Worm (Caenorhabditis elegans) whole organism, late embryonic: ENCODE data around the gene htrl-1.

Source experiments
- C38D4.7 ChIP-seq: fragments of 200-800 bp; sonication (Bioruptor generic); optimal IDR thresholded peaks from 2 replicates; lab custom pipeline; 2018; ENCODE audit warnings: mild to moderate bottlenecking, missing genetic modification characterization, moderate library complexity, missing compliant biosample characterization
- K02D7.2 ChIP-seq: sonication (generic microtip); optimal IDR thresholded peaks from 2 replicates; lab custom pipeline; 2017; ENCODE audit warnings: mild to moderate bottlenecking, missing genetic modification characterization, missing compliant biosample characterization
- K09A11.1 ChIP-seq: sonication (generic microtip); optimal IDR thresholded peaks from 2 replicates; lab custom pipeline; 2017; ENCODE audit warnings: antibody characterized with exemption, mild to moderate bottlenecking, missing genetic modification characterization, missing compliant biosample characterization; ENCODE audit not compliant: insufficient read depth
- T23F11.4 ChIP-seq: fragments of 200-800 bp; sonication (Bioruptor generic); optimal IDR thresholded peaks from 2 replicates; lab custom pipeline; 2018; ENCODE audit warnings: mild to moderate bottlenecking, missing genetic modification characterization, missing compliant biosample characterization
- ama-1 ChIP-seq: fragments of 150-350 bp; optimal IDR thresholded peaks from 2 replicates; lab custom pipeline; 2014
- ceh-18 ChIP-seq: sonication (generic microtip); optimal IDR thresholded peaks from 2 replicates; lab custom pipeline; 2016; ENCODE audit warnings: missing genetic modification characterization, missing compliant biosample characterization
- ceh-22 ChIP-seq: sonication (generic microtip); optimal IDR thresholded peaks from 2 replicates; lab custom pipeline; 2017; ENCODE audit warnings: missing biosample characterization, missing genetic modification characterization
- ceh-31 ChIP-seq: sonication (generic microtip); optimal IDR thresholded peaks from 2 replicates; lab custom pipeline; 2016; ENCODE audit warnings: missing genetic modification characterization, missing compliant biosample characterization
- ceh-34 ChIP-seq: sonication (generic microtip); optimal IDR thresholded peaks from 2 replicates; lab custom pipeline; 2016; ENCODE audit warnings: mild to moderate bottlenecking, missing genetic modification characterization, missing compliant biosample characterization
- ceh-48 ChIP-seq: sonication (generic microtip); optimal IDR thresholded peaks from 2 replicates; lab custom pipeline; 2016; ENCODE audit warnings: missing genetic modification characterization, inconsistent platforms, missing compliant biosample characterization
- ceh-9 ChIP-seq: sonication (generic microtip); optimal IDR thresholded peaks from 2 replicates; lab custom pipeline; 2016; ENCODE audit warnings: mild to moderate bottlenecking, missing genetic modification characterization, inconsistent platforms, missing compliant biosample characterization
- che-1 ChIP-seq: sonication (generic microtip); optimal IDR thresholded peaks from 2 replicates; lab custom pipeline; 2016; ENCODE audit warnings: mild to moderate bottlenecking, missing genetic modification characterization, missing compliant biosample characterization
- dmd-4 ChIP-seq: sonication (generic microtip); optimal IDR thresholded peaks from 2 replicates; lab custom pipeline; 2016; ENCODE audit warnings: borderline replicate concordance, missing genetic modification characterization, missing compliant biosample characterization
- dve-1 ChIP-seq: sonication (generic microtip); optimal IDR thresholded peaks from 2 replicates; lab custom pipeline; 2017; ENCODE audit warnings: antibody characterized with exemption, mild to moderate bottlenecking, missing genetic modification characterization, missing compliant biosample characterization
- elt-2 ChIP-seq: sonication (generic microtip); optimal IDR thresholded peaks from 2 replicates; lab custom pipeline; 2016; ENCODE audit warnings: missing genetic modification reagents, missing genetic modification characterization, missing compliant biosample characterization
- elt-4 ChIP-seq: sonication (generic microtip); optimal IDR thresholded peaks from 2 replicates; lab custom pipeline; 2016; ENCODE audit warnings: missing genetic modification characterization, missing compliant biosample characterization
- ets-4 ChIP-seq: sonication (generic microtip); optimal IDR thresholded peaks from 2 replicates; lab custom pipeline; 2016; ENCODE audit warnings: missing genetic modification characterization, missing compliant biosample characterization
- eyg-1 ChIP-seq: sonication (generic microtip); optimal IDR thresholded peaks from 2 replicates; lab custom pipeline; 2016; ENCODE audit warnings: missing genotype, missing genetic modification characterization, missing compliant biosample characterization
- gmeb-2 ChIP-seq: sonication (generic microtip); optimal IDR thresholded peaks from 2 replicates; lab custom pipeline; 2016; ENCODE audit warnings: missing genetic modification characterization, inconsistent platforms, missing compliant biosample characterization
- hlh-13 ChIP-seq: fragments of 200-800 bp; sonication (Bioruptor generic); optimal IDR thresholded peaks from 2 replicates; lab custom pipeline; 2018; ENCODE audit warnings: mild to moderate bottlenecking, missing genetic modification characterization, missing compliant biosample characterization
- hlh-6 ChIP-seq: sonication (generic microtip); optimal IDR thresholded peaks from 2 replicates; lab custom pipeline; 2016; ENCODE audit warnings: missing genotype, missing genetic modification characterization, missing compliant biosample characterization
- hlh-8 ChIP-seq: sonication (generic microtip); optimal IDR thresholded peaks from 2 replicates; lab custom pipeline; 2016; ENCODE audit warnings: missing genotype, missing genetic modification characterization, missing compliant biosample characterization
- lim-6 ChIP-seq: sonication (generic microtip); optimal IDR thresholded peaks from 2 replicates; lab custom pipeline; 2016; ENCODE audit warnings: missing genetic modification characterization, missing compliant biosample characterization
- lin-11 ChIP-seq: fragments of 200-800 bp; sonication (Bioruptor generic); optimal IDR thresholded peaks from 2 replicates; lab custom pipeline; 2018; ENCODE audit warnings: mild to moderate bottlenecking, missing genetic modification characterization, missing compliant biosample characterization
- madf-2 ChIP-seq: sonication (generic microtip); optimal IDR thresholded peaks from 2 replicates; lab custom pipeline; 2017; ENCODE audit warnings: missing genetic modification characterization, missing compliant biosample characterization
- mec-3 ChIP-seq: sonication (generic microtip); optimal IDR thresholded peaks from 2 replicates; lab custom pipeline; 2016; ENCODE audit warnings: borderline replicate concordance, missing genetic modification characterization, missing compliant biosample characterization
- nfya-1 ChIP-seq: sonication (generic microtip); optimal IDR thresholded peaks from 2 replicates; lab custom pipeline; 2017; ENCODE audit warnings: missing genetic modification characterization, mild to moderate bottlenecking, missing compliant biosample characterization, antibody characterized with exemption, moderate library complexity
- nhr-11 ChIP-seq: fragments of 150-350 bp; optimal IDR thresholded peaks from 2 replicates; lab custom pipeline; 2014; ENCODE audit warnings: missing biosample characterization, missing genetic modification characterization
- npax-4 ChIP-seq: sonication (generic microtip); optimal IDR thresholded peaks from 2 replicates; lab custom pipeline; 2016; ENCODE audit warnings: missing genetic modification characterization, missing compliant biosample characterization
- odd-2 ChIP-seq: sonication (generic microtip); optimal IDR thresholded peaks from 2 replicates; lab custom pipeline; 2017; ENCODE audit warnings: antibody characterized with exemption, mild to moderate bottlenecking, missing genetic modification characterization, missing compliant biosample characterization
- pax-1 ChIP-seq: fragments of 150-350 bp; optimal IDR thresholded peaks from 2 replicates; lab custom pipeline; 2014; ENCODE audit warnings: missing biosample characterization, missing genetic modification characterization
- pha-2 ChIP-seq: sonication (generic microtip); optimal IDR thresholded peaks from 2 replicates; lab custom pipeline; 2017; ENCODE audit warnings: mild to moderate bottlenecking, missing genetic modification characterization, missing compliant biosample characterization
- pqm-1 ChIP-seq: sonication (generic microtip); optimal IDR thresholded peaks from 2 replicates; lab custom pipeline; 2016; ENCODE audit warnings: missing genetic modification characterization, missing compliant biosample characterization
- pros-1 ChIP-seq: fragments of 150-350 bp; optimal IDR thresholded peaks from 2 replicates; lab custom pipeline; 2014; ENCODE audit warnings: missing biosample characterization, missing genetic modification reagents, missing genetic modification characterization
- sdc-2 ChIP-seq: sonication (generic microtip); optimal IDR thresholded peaks from 2 replicates; lab custom pipeline; 2016; ENCODE audit warnings: missing genotype, missing genetic modification characterization, missing compliant biosample characterization
- sox-2 ChIP-seq: fragments of 200-800 bp; sonication (Bioruptor generic); IDR thresholded peaks from 2 replicates; pipeline ENCODE4 v1.3.6; 2022; ENCODE audit warnings: missing genetic modification reagents, missing genetic modification characterization, missing compliant biosample characterization
- tbx-7 ChIP-seq: sonication (generic microtip); optimal IDR thresholded peaks from 2 replicates; lab custom pipeline; 2016; ENCODE audit warnings: missing genotype, missing genetic modification characterization, missing compliant biosample characterization
- ttx-3 ChIP-seq: sonication (generic microtip); optimal IDR thresholded peaks from 2 replicates; lab custom pipeline; 2016; ENCODE audit warnings: missing genetic modification reagents, missing genetic modification characterization, missing compliant biosample characterization
- unc-3 ChIP-seq, 2 experiments: fragments of 200-800 bp in 1 of 2; sonication (Bioruptor generic) in 1 of 2; sonication (generic microtip) in 1 of 2; conservative IDR thresholded peaks in 1 of 2; optimal IDR thresholded peaks in 1 of 2; 2 replicates each; pipeline versions ENCODE4 v1.3.6 to Lab custom; 2016 to 2022; ENCODE audit warnings: missing compliant biosample characterization in 2 of 2, missing genetic modification characterization in 2 of 2, missing genetic modification reagents in 1 of 2
- unc-42 ChIP-seq: sonication (generic microtip); optimal IDR thresholded peaks from 2 replicates; lab custom pipeline; 2016; ENCODE audit warnings: missing genotype, missing genetic modification characterization, missing compliant biosample characterization
- unc-55 ChIP-seq: sonication (generic microtip); optimal IDR thresholded peaks from 2 replicates; lab custom pipeline; 2017; ENCODE audit warnings: missing biosample characterization, missing genetic modification reagents, missing genetic modification characterization
- unc-86 ChIP-seq: sonication (generic microtip); optimal IDR thresholded peaks from 2 replicates; lab custom pipeline; 2016; ENCODE audit warnings: missing genetic modification characterization, missing compliant biosample characterization
- zip-5 ChIP-seq: sonication (generic microtip); optimal IDR thresholded peaks from 2 replicates; lab custom pipeline; 2016; ENCODE audit warnings: missing genetic modification characterization, missing compliant biosample characterization
- ztf-16 ChIP-seq: sonication (generic microtip); optimal IDR thresholded peaks from 2 replicates; lab custom pipeline; 2017; ENCODE audit warnings: missing genetic modification characterization, missing compliant biosample characterization

The htrl-1 gene

ce11 chrV:11492456-11492855 is 3.7 kb downstream of the htrl-1 start, which contains the start of gene T11F9.21:
TSS of gene T11F9.21 (plus strand) at chrV:11492756.
- TF ChIP-seq ceh-34 (tag; lab: Kevin White, UChicago), result no peak
- no peak for TF ChIP-seq zip-5
- TF ChIP-seq nhr-11 (tag; lab: Kevin White, UChicago), result no peak
- TF ChIP-seq dve-1 (tag; lab: Kevin White, UChicago), result no peak
- no peak for TF ChIP-seq C38D4.7 (GFP tag; lab: Kevin White, UChicago)
- no peak for TF ChIP-seq unc-55 (GFP tag; lab: Kevin White, UChicago)
- no peak for TF ChIP-seq mec-3
- TF ChIP-seq sdc-2 (tag; lab: Kevin White, UChicago), result no peak
- no peak for TF ChIP-seq ceh-9 (tag; lab: Kevin White, UChicago)
- TF ChIP-seq nfya-1, result no peak
- no peak for TF ChIP-seq gmeb-2 (tag; lab: Kevin White, UChicago)
- TF ChIP-seq T23F11.4, result no peak
- TF ChIP-seq ceh-48 (tag; lab: Kevin White, UChicago), result no peak
- no peak for TF ChIP-seq odd-2
- no peak for TF ChIP-seq elt-4
- TF ChIP-seq sox-2 (GFP tag; lab: Robert Waterston, UW), result no peak
- no peak for TF ChIP-seq elt-2 (tag; lab: Kevin White, UChicago)

- no peak for TF ChIP-seq eyg-1 (tag; lab: Kevin White, UChicago)
- TF ChIP-seq che-1 (tag; lab: Kevin White, UChicago), result no peak
- TF ChIP-seq pros-1 (tag; lab: Kevin White, UChicago), result no peak
- no peak for TF ChIP-seq ceh-31 (tag; lab: Kevin White, UChicago)
- TF ChIP-seq unc-42, result no peak
- TF ChIP-seq ets-4, result no peak
- TF ChIP-seq pha-2 (tag; lab: Kevin White, UChicago), result no peak
- no peak for TF ChIP-seq ama-1
- no peak for TF ChIP-seq K02D7.2 (tag; lab: Kevin White, UChicago)
- TF ChIP-seq madf-2 (tag; lab: Kevin White, UChicago), result no peak
- no peak for TF ChIP-seq odd-2
- TF ChIP-seq sdc-2 (tag; lab: Kevin White, UChicago), result no peak
- no peak for TF ChIP-seq lim-6 (tag; lab: Kevin White, UChicago)
- no peak for TF ChIP-seq npax-4
- TF ChIP-seq hlh-13 (GFP tag; lab: Kevin White, UChicago), result no peak
- TF ChIP-seq zip-5, result no peak
- TF ChIP-seq ceh-9 (tag; lab: Kevin White, UChicago), result no peak
- TF ChIP-seq ceh-48 (tag; lab: Kevin White, UChicago), result no peak
- TF ChIP-seq dmd-4 (tag; lab: Kevin White, UChicago), result no peak
These were observed 5.8 kb downstream of the htrl-1 start, which contains the start of gene dhs-19 for ce11 chrV:11490382-11490781. TSS of gene dhs-19 (minus strand) at chrV:11490482.

ce11 chrV:11488288-11488687 is 7.9 kb downstream of the htrl-1 start:
- TF ChIP-seq madf-2 (tag; lab: Kevin White, UChicago) (no peak), ama-1 (no peak), ceh-34 (tag; lab: Kevin White, UChicago) (no peak), hlh-8 (tag; lab: Kevin White, UChicago) (no peak), tbx-7 (tag; lab: Kevin White, UChicago) (no peak), sox-2 (GFP tag; lab: Robert Waterston, UW) (no peak), pqm-1 (tag; lab: Kevin White, UChicago) (no peak), ceh-22 (tag; lab: Kevin White, UChicago) (no peak)
- TF ChIP-seq, all 69 proteins: peak for 0

- TF ChIP-seq ttx-3 (tag; lab: Kevin White, UChicago), result no peak
- TF ChIP-seq che-1 (tag; lab: Kevin White, UChicago), result no peak
- TF ChIP-seq ceh-18 (tag; lab: Kevin White, UChicago), result no peak
- TF ChIP-seq eyg-1 (tag; lab: Kevin White, UChicago), result no peak
- TF ChIP-seq pros-1 (tag; lab: Kevin White, UChicago), result no peak
- TF ChIP-seq lim-6 (tag; lab: Kevin White, UChicago), result no peak
- TF ChIP-seq unc-3 (GFP tag; conservative IDR thresholded peaks at IDR 0.05; lab: Robert Waterston, UW), result no peak
- no peak for TF ChIP-seq unc-3 (tag; optimal IDR thresholded peaks at IDR 0.05; lab: Kevin White, UChicago)
- TF ChIP-seq hlh-6 (tag; lab: Kevin White, UChicago), result no peak
- TF ChIP-seq K09A11.1 (tag; lab: Kevin White, UChicago), result no peak
- no peak for TF ChIP-seq ama-1
- TF ChIP-seq ztf-16, result no peak
- TF ChIP-seq lin-11 (tag; lab: Kevin White, UChicago), result no peak
- no peak for TF ChIP-seq hlh-8 (tag; lab: Kevin White, UChicago)
- no peak for TF ChIP-seq unc-42
- TF ChIP-seq elt-4, result no peak
- no peak for TF ChIP-seq unc-86 (tag; lab: Kevin White, UChicago)
- no peak for TF ChIP-seq pax-1
- no peak for TF ChIP-seq zip-5
- TF ChIP-seq ceh-22 (tag; lab: Kevin White, UChicago), result no peak
These were observed 9.5 kb downstream of the htrl-1 start, which contains the start of gene T11F9.10 for ce11 chrV:11486680-11487079. TSS of gene T11F9.10 (plus strand) at chrV:11486980.
